Worm (Caenorhabditis elegans) whole organism, L3 larva: ENCODE measurements around the gene clc-7.
A peak's percentile ranks its signal among the peaks of the same experiment; 100 is the strongest.

ENCODE experiments used
- aly-2 ChIP-seq: fragments of 150-350 bp; optimal IDR thresholded peaks from 2 replicates; lab custom pipeline; 2014; ENCODE audit warnings: missing biosample characterization, missing genetic modification characterization
- ama-1 ChIP-seq: fragments of 150-350 bp; optimal IDR thresholded peaks from 2 replicates; lab custom pipeline; 2018
- ceh-28 ChIP-seq: fragments of 150-350 bp; optimal IDR thresholded peaks from 2 replicates; lab custom pipeline; 2014; ENCODE audit warnings: missing biosample characterization, missing genetic modification reagents, missing genetic modification characterization
- daf-12 ChIP-seq: fragments of 150-350 bp; optimal IDR thresholded peaks from 2 replicates; lab custom pipeline; 2014; ENCODE audit warnings: missing biosample characterization, missing genetic modification reagents, missing genetic modification characterization
- egl-5 ChIP-seq: fragments of 150-350 bp; optimal IDR thresholded peaks from 2 replicates; lab custom pipeline; 2017; ENCODE audit warnings: missing biosample characterization, missing genetic modification reagents, missing genetic modification characterization, inconsistent platforms
- elt-2 ChIP-seq: sonication (generic microtip); optimal IDR thresholded peaks from 2 replicates; lab custom pipeline; 2016; ENCODE audit warnings: missing genetic modification reagents, mild to moderate bottlenecking, missing genetic modification characterization, missing compliant biosample characterization
- elt-3 ChIP-seq, 3 experiments: fragments of 150-350 bp in 1 of 3; sonication (generic microtip) in 2 of 3; optimal IDR thresholded peaks; 2 replicates in 2 of 3; 4 replicates in 1 of 3; lab custom pipeline; 2014 to 2017; ENCODE audit warnings: missing biosample characterization in 3 of 3, missing genetic modification characterization in 3 of 3
- eor-1 ChIP-seq, 2 experiments: fragments of 150-350 bp; optimal IDR thresholded peaks; 2 replicates each; lab custom pipeline; 2014 to 2018; ENCODE audit warnings: missing biosample characterization in 2 of 2, missing genetic modification characterization in 2 of 2
- fkh-2 ChIP-seq: fragments of 150-350 bp; optimal IDR thresholded peaks from 2 replicates; lab custom pipeline; 2014; ENCODE audit warnings: missing biosample characterization, missing genetic modification reagents, missing genetic modification characterization
- fos-1 ChIP-seq: fragments of 150-350 bp; optimal IDR thresholded peaks from 2 replicates; lab custom pipeline; 2014; ENCODE audit warnings: missing biosample characterization, missing genetic modification characterization
- hmg-11 ChIP-seq: sonication (generic microtip); optimal IDR thresholded peaks from 2 replicates; lab custom pipeline; 2016; ENCODE audit warnings: missing genetic modification characterization, missing compliant biosample characterization
- jun-1 ChIP-seq: fragments of 150-350 bp; optimal IDR thresholded peaks from 2 replicates; lab custom pipeline; 2014; ENCODE audit warnings: missing biosample characterization, missing genetic modification reagents, missing genetic modification characterization
- lin-15B ChIP-seq: fragments of 150-350 bp; optimal IDR thresholded peaks from 2 replicates; lab custom pipeline; 2014; ENCODE audit warnings: missing biosample characterization, missing genetic modification characterization
- lin-39 ChIP-seq: fragments of 150-350 bp; optimal IDR thresholded peaks from 2 replicates; lab custom pipeline; 2018; ENCODE audit warnings: missing biosample characterization, missing genetic modification reagents, missing genetic modification characterization
- lsy-12 ChIP-seq: sonication (generic microtip); optimal IDR thresholded peaks from 2 replicates; lab custom pipeline; 2016; ENCODE audit warnings: mild to moderate bottlenecking, missing genetic modification characterization, missing compliant biosample characterization
- mdl-1 ChIP-seq: fragments of 150-350 bp; optimal IDR thresholded peaks from 2 replicates; lab custom pipeline; 2014; ENCODE audit warnings: missing biosample characterization, missing genetic modification characterization
- nfya-1 ChIP-seq: sonication (generic microtip); optimal IDR thresholded peaks from 2 replicates; lab custom pipeline; 2017; ENCODE audit warnings: missing genetic modification characterization, mild to moderate bottlenecking, missing compliant biosample characterization, antibody characterized with exemption, moderate library complexity; ENCODE audit not compliant: insufficient read depth
- nhr-11 ChIP-seq: fragments of 150-350 bp; optimal IDR thresholded peaks from 2 replicates; lab custom pipeline; 2014; ENCODE audit warnings: missing biosample characterization, missing genetic modification characterization
- nhr-12 ChIP-seq: fragments of 150-350 bp; optimal IDR thresholded peaks from 2 replicates; lab custom pipeline; 2014; ENCODE audit warnings: missing biosample characterization, missing genetic modification characterization
- nhr-23 ChIP-seq: fragments of 150-350 bp; optimal IDR thresholded peaks from 2 replicates; lab custom pipeline; 2014; ENCODE audit warnings: missing biosample characterization, missing genetic modification reagents, missing genetic modification characterization
- nhr-25 ChIP-seq: sonication (generic microtip); optimal IDR thresholded peaks from 2 replicates; lab custom pipeline; 2017; ENCODE audit warnings: missing biosample characterization, missing genetic modification characterization
- nhr-28 ChIP-seq: fragments of 150-350 bp; optimal IDR thresholded peaks from 2 replicates; lab custom pipeline; 2014; ENCODE audit warnings: missing biosample characterization, missing genetic modification characterization
- nhr-77 ChIP-seq: fragments of 150-350 bp; optimal IDR thresholded peaks from 2 replicates; lab custom pipeline; 2014; ENCODE audit warnings: missing biosample characterization, missing genetic modification characterization
- pha-4 ChIP-seq: fragments of 150-350 bp; optimal IDR thresholded peaks from 2 replicates; lab custom pipeline; 2014; ENCODE audit warnings: missing biosample characterization, missing genetic modification reagents, missing genetic modification characterization
- pqm-1 ChIP-seq: fragments of 150-350 bp; optimal IDR thresholded peaks from 2 replicates; lab custom pipeline; 2017; ENCODE audit warnings: missing biosample characterization, missing genetic modification characterization, inconsistent platforms
- sea-2 ChIP-seq: fragments of 150-350 bp; sonication (generic microtip); optimal IDR thresholded peaks from 4 replicates; lab custom pipeline; 2014; ENCODE audit warnings: missing biosample characterization, missing genetic modification reagents, missing genetic modification characterization
- skn-1 ChIP-seq: fragments of 150-350 bp; optimal IDR thresholded peaks from 2 replicates; lab custom pipeline; 2014; ENCODE audit warnings: missing biosample characterization, missing genetic modification characterization
- snpc-4 ChIP-seq: fragments of 150-350 bp; optimal IDR thresholded peaks from 2 replicates; lab custom pipeline; 2014; ENCODE audit warnings: missing biosample characterization, missing genetic modification characterization
- zag-1 ChIP-seq: fragments of 150-350 bp; optimal IDR thresholded peaks from 2 replicates; lab custom pipeline; 2014; ENCODE audit warnings: missing biosample characterization, missing genetic modification characterization
- ztf-11 ChIP-seq: fragments of 150-350 bp; optimal IDR thresholded peaks from 2 replicates; lab custom pipeline; 2014; ENCODE audit warnings: missing biosample characterization, missing genetic modification characterization

The clc-7 gene

DNA sequence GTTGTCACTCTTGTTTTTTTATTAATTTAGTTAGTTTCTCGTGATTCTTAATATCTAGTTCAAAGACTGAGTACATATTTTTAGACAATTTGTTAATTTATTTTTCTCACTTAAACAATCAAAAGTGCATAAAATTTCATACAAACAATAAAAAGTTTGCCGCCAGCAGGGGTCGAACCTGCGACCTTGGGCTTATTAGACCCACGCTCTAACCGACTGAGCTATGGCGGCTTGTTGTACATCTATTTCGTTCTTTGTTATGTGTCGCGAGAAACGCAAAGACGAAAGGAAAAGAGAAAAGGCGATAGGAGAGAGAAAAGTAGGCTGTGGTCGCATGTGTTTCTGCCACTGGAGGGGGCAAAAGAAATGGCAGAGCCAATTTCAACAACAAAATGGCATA is 17.6 kb downstream of the clc-7 start (continued):
- TF ChIP-seq fos-1 (peak; percentile 29), zag-1 (no peak), egl-5 (tag; lab: Kevin White, UChicago) (peak; percentile 57), nhr-77 (tag; lab: Kevin White, UChicago) (peak; percentile 67), ama-1 (lab: Kevin White, UChicago) (no peak), snpc-4 (tag; lab: Kevin White, UChicago) (peak; percentile 26), lsy-12 (peak; percentile 86), nhr-12 (tag; lab: Kevin White, UChicago) (no peak), jun-1 (tag; lab: Kevin White, UChicago) (peak; percentile 64)

DNA sequence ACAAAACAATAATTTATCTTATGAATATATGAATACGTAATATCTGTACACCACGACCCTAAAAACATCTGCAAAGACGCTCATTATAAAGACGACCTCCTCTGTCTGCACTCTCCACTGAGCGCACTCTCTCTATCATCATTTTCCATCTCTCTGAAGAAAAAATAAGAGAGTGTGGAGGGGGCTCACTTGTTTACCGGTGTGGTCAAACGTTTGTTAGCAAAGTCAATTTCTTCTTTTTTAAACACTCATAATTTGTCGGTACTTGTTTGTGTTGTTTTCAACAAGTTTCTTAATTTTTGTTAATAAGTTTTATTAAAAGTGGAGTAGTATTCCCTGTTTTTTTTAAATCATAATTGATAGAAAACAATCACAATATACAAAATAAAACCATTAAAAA is 18.3 kb downstream of the clc-7 start:
- TF ChIP-seq mdl-1: no peak
- peak; percentile 0 for TF ChIP-seq snpc-4 (tag; lab: Kevin White, UChicago)
- TF ChIP-seq pha-4 (tag; lab: Kevin White, UChicago): peak; percentile 72
- TF ChIP-seq, all 47 proteins: peak for 2

DNA sequence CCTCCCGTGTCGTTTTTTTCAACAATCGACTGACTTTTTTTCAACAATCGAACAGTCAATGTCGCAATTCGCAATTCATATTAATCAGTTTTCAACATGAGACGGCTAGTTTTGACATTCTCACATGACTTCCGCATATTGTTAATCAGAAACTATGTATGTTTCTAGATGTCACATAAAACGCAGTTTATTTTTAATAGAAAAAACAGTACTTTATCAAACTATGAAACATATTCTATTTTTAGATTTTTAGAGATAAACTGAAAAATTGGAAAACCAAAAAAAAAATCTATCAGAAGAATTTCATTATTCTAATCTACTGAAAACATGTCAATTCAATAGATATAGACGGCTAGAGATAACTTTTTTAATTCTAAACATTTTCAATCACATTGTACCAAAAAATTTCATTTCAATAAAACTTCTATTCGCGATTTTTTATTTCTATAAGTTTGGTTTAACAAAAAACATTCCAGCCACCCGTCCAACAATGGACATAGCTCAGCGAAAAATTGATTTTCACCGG is 19.5 kb downstream of the clc-7 start, which contains the start of gene pnk-4:
pnk-4 (plus strand) TSS at position 476 of the 526 bp plus-strand sequence.
- TF ChIP-seq elt-2 (tag; lab: Kevin White, UChicago) (peak; percentile 30), pqm-1 (tag; lab: Kevin White, UChicago) (peak; percentile 23), nhr-11 (no peak), eor-1 (tag; optimal IDR thresholded peaks at IDR 0.05; lab: Kevin White, UChicago) (no peak)

DNA sequence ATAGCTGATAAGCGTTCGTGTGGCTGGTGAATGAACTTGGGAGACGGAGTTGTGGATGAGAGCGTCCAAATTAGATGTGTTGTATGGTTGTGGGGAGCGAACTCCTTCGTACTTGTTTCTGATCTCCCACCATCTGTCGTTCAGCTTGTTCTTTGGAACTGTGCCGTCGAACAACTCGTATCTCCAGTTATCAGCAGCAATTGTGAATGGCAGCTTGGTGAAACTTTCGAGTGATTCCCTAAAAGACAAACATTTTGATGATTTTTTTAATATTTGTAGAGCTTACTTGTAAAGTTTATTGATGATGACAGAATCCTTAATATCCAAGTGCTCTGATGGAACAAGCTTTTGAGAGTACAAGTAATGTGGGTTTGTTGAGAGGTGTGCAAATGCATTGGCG is 26.1 kb downstream of the clc-7 start:
- TF ChIP-seq zag-1 (no peak), ceh-28 (tag; lab: Kevin White, UChicago) (no peak), hmg-11 (tag; lab: Kevin White, UChicago) (no peak), lin-15B (tag; lab: Kevin White, UChicago) (no peak), nfya-1 (no peak), ztf-11 (tag; lab: Kevin White, UChicago) (no peak), lin-39 (tag; lab: Kevin White, UChicago) (no peak), daf-12 (no peak), nhr-25 (no peak)

DNA sequence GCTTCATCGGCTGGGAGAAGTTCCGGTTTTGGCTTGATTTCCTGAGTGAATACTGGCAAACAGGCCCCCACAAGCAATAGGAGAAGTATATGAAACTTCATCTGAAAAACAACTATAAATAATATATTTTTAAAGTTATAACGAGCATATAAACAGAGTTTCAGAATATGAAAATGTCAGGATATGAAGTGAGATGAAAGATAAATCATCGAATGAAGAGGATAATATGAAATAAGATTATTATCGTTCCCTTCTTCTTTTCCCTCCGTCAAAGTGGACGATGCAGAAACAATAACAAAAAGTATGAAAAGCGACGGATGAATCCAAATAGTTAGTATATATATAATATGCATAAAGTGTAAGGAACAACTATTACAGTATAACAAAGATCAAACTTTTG is 29.1 kb downstream of the clc-7 start, which contains the start of gene acn-1:
acn-1 (minus strand) TSS at position 101 of the 400 bp plus-strand sequence.
- TF ChIP-seq fkh-2 (no peak), snpc-4 (tag; lab: Kevin White, UChicago) (no peak), jun-1 (tag; lab: Kevin White, UChicago) (no peak), aly-2 (tag; lab: Kevin White, UChicago) (no peak), sea-2 (GFP tag; lab: Kevin White, UChicago) (no peak), nhr-28 (tag; lab: Kevin White, UChicago) (no peak)

DNA sequence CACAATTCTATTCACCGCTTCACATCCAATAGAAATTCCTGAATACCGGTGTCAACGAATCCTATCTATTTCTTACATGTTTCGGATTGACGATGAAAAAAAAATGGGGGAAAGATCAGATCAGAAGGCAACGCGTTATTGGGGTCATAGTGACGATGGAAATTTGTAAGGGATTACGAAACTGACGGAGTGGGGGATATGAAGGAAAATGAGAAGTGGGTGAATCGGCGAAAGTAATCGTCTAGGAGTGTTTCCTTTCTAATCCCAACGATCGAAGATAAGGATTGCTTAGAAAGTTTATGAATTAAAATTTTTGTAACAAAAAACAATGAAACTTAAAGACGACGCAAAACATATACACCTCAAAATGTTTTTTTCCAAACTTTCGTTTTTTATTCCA is 31.0 kb downstream of the clc-7 start:
- peak; percentile 88 for TF ChIP-seq nhr-23 (tag; lab: Kevin White, UChicago)
- no peak for TF ChIP-seq skn-1 (tag; lab: Kevin White, UChicago)
- TF ChIP-seq mdl-1: no peak

DNA sequence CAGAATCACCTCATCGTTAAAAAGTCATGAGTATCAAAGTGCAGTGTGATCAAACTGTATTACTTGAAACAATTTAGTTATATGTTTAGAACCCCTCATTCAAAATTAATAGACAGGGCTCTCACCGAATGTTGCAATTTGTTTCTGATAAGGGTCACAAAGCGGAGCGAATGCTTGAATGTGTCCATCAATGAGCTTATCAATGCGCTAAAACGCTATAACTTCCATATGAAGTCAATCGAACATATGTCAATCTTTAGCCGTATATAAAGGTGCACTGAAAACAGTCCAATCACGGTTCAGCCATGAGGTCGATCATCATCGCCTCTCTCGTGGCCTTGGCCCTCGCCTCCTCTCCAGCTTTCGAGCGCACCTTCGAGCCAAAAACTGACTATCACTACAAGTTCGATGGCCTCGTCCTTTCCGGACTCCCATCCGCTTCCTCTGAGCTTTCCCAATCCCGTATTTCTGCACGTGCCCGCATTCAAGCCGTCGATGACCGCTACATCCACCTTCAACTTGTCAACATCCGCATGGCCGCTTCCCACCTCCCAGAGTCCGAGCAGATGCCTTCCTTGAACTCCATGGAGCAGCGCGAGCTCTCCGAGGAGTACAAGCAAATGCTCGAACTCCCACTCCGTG is 33.0 kb downstream of the clc-7 start, which contains the start of gene vit-2:
vit-2 (plus strand) TSS at position 305 of the 642 bp plus-strand sequence.
- TF ChIP-seq elt-3 (tag; optimal IDR thresholded peaks at IDR 0.05; lab: Kevin White, UChicago) (no peak), lsy-12 (no peak), skn-1 (tag; lab: Kevin White, UChicago) (no peak), snpc-4 (tag; lab: Kevin White, UChicago) (no peak)
